Fruit fly (Drosophila melanogaster) whole organism, wandering third instar larva: ENCODE results near the gene CG5180.

Source experiments
- Abd-B ChIP-seq: fragments of >200 bp; optimal IDR thresholded peaks from 2 replicates; lab custom pipeline; 2017; ENCODE audit warnings: missing biosample characterization, missing genetic modification characterization
- CG32264 ChIP-seq: fragments of 200-800 bp; sonication (Bioruptor generic); optimal IDR thresholded peaks from 2 replicates; lab custom pipeline; 2016; ENCODE audit warnings: missing biosample characterization, missing genetic modification characterization
- CG9705 ChIP-seq: fragments of 200-800 bp; sonication (Bioruptor generic); optimal IDR thresholded peaks from 2 replicates; lab custom pipeline; 2018; ENCODE audit warnings: missing biosample characterization, mild to moderate bottlenecking, missing genetic modification characterization
- CrebA ChIP-seq: fragments of 200-800 bp; sonication (Bioruptor generic); optimal IDR thresholded peaks from 2 replicates; lab custom pipeline; 2016; ENCODE audit warnings: missing biosample characterization, mild to moderate bottlenecking, missing genetic modification characterization, borderline replicate concordance
- Dfd ChIP-seq: fragments of >200 bp; optimal IDR thresholded peaks from 2 replicates; lab custom pipeline; 2017; ENCODE audit warnings: missing biosample characterization, missing genetic modification characterization
- Dif ChIP-seq: fragments of 200-275, 200-300 bp; sonication (Bioruptor generic); optimal IDR thresholded peaks from 2 replicates; lab custom pipeline; 2018; ENCODE audit warnings: missing biosample characterization, missing genetic modification characterization; ENCODE audit not compliant: partially characterized antibody
- GATAd ChIP-seq: sonication (Bioruptor generic); optimal IDR thresholded peaks from 2 replicates; lab custom pipeline; 2016; ENCODE audit warnings: missing biosample characterization, missing genetic modification characterization
- HLH106 ChIP-seq: fragments of 200-800 bp; optimal IDR thresholded peaks from 3 replicates; lab custom pipeline; 2019; ENCODE audit warnings: missing biosample characterization, mild to moderate bottlenecking, missing genetic modification characterization, moderate library complexity
- Hnf4 ChIP-seq: fragments of 200-800 bp; sonication (Bioruptor generic); optimal IDR thresholded peaks from 2 replicates; lab custom pipeline; 2016; ENCODE audit warnings: missing biosample characterization, mild to moderate bottlenecking, missing genetic modification characterization
- Hr78 ChIP-seq: fragments of >200 bp; optimal IDR thresholded peaks from 2 replicates; lab custom pipeline; 2017; ENCODE audit warnings: missing biosample characterization, missing genetic modification characterization
- Hr83 ChIP-seq: fragments of 200-300 bp; sonication (Bioruptor generic); optimal IDR thresholded peaks from 2 replicates; lab custom pipeline; 2016; ENCODE audit warnings: missing biosample characterization, mild to moderate bottlenecking, missing genetic modification characterization, moderate library complexity; ENCODE audit not compliant: poor library complexity, severe bottlenecking
- Jra ChIP-seq: sonication (Bioruptor generic); optimal IDR thresholded peaks from 2 replicates; lab custom pipeline; 2016; ENCODE audit warnings: missing biosample characterization, missing genetic modification characterization
- Mio ChIP-seq: sonication (Bioruptor generic); optimal IDR thresholded peaks from 2 replicates; lab custom pipeline; 2016; ENCODE audit warnings: missing biosample characterization, missing genetic modification characterization
- Myc ChIP-seq: fragments of >200 bp; optimal IDR thresholded peaks from 2 replicates; lab custom pipeline; 2017
- N ChIP-seq: fragments of >200 bp; optimal IDR thresholded peaks from 2 replicates; lab custom pipeline; 2018; ENCODE audit warnings: missing biosample characterization, missing external identifiers, missing genetic modification characterization
- OdsH ChIP-seq: fragments of 200-800 bp; sonication (Bioruptor generic); optimal IDR thresholded peaks from 2 replicates; lab custom pipeline; 2016; ENCODE audit warnings: missing biosample characterization, mild to moderate bottlenecking, missing genetic modification characterization
- Rel ChIP-seq, 2 experiments: fragments of 200-800 bp; sonication (Bioruptor generic) in 1 of 2; optimal IDR thresholded peaks; 2 replicates in 1 of 2; 3 replicates in 1 of 2; lab custom pipeline; 2016 to 2019; ENCODE audit warnings: mild to moderate bottlenecking in 2 of 2, missing biosample characterization in 2 of 2, missing genetic modification characterization in 2 of 2, moderate library complexity in 1 of 2
- Sp1 ChIP-seq: fragments of 200-800 bp; sonication (Bioruptor generic); optimal IDR thresholded peaks from 3 replicates; lab custom pipeline; 2019; ENCODE audit warnings: missing biosample characterization, mild to moderate bottlenecking, missing genetic modification characterization, moderate library complexity
- Vsx2 ChIP-seq: fragments of 200-300, 225-300 bp; sonication (Bioruptor generic); optimal IDR thresholded peaks from 2 replicates; lab custom pipeline; 2018; ENCODE audit warnings: missing biosample characterization, missing genetic modification characterization; ENCODE audit not compliant: partially characterized antibody
- br ChIP-seq: fragments of 200-800 bp; sonication (Bioruptor generic); optimal IDR thresholded peaks from 2 replicates; lab custom pipeline; 2016; ENCODE audit warnings: missing biosample characterization, missing genetic modification characterization
- brk ChIP-seq: fragments of 200-800 bp; sonication (Bioruptor generic); optimal IDR thresholded peaks from 2 replicates; lab custom pipeline; 2016; ENCODE audit warnings: missing biosample characterization, mild to moderate bottlenecking, missing genetic modification characterization
- dl ChIP-seq, 2 experiments: fragments of 175-275, 200-275 bp in 1 of 2; fragments of 200-275 bp in 1 of 2; sonication (Bioruptor generic); optimal IDR thresholded peaks; lab custom pipeline; 2018; ENCODE audit warnings: mild to moderate bottlenecking in 2 of 2, missing biosample characterization in 2 of 2, missing genetic modification characterization in 2 of 2, moderate library complexity in 2 of 2; ENCODE audit not compliant: partially characterized antibody in 2 of 2, insufficient read depth in 1 of 2
- dmrt93B ChIP-seq: fragments of 200-800 bp; sonication (Bioruptor generic); optimal IDR thresholded peaks from 2 replicates; lab custom pipeline; 2018; ENCODE audit warnings: missing biosample characterization, mild to moderate bottlenecking, missing genetic modification characterization
- dsf ChIP-seq: sonication (Bioruptor generic); optimal IDR thresholded peaks from 2 replicates; lab custom pipeline; 2016; ENCODE audit warnings: missing biosample characterization, missing genetic modification characterization, borderline replicate concordance
- ey ChIP-seq: fragments of 200-800 bp; sonication (Bioruptor generic); optimal IDR thresholded peaks from 2 replicates; lab custom pipeline; 2016; ENCODE audit warnings: missing biosample characterization, missing genetic modification characterization
- foxo ChIP-seq, 2 experiments: fragments of 200-800 bp; sonication (Bioruptor generic); optimal IDR thresholded peaks; 2 replicates in 1 of 2; 3 replicates in 1 of 2; lab custom pipeline; 2016 to 2017; ENCODE audit warnings: missing biosample characterization in 2 of 2, missing genetic modification characterization in 2 of 2
- fru ChIP-seq: fragments of 200-800 bp; sonication (Bioruptor generic); optimal IDR thresholded peaks from 3 replicates; lab custom pipeline; 2016; ENCODE audit warnings: missing biosample characterization, mild to moderate bottlenecking, missing genetic modification characterization
- h ChIP-seq: fragments of 200-800 bp; sonication (Bioruptor generic); optimal IDR thresholded peaks from 3 replicates; lab custom pipeline; 2016; ENCODE audit warnings: missing biosample characterization, mild to moderate bottlenecking, missing genetic modification characterization
- jim ChIP-seq: fragments of 175-275, 200-325 bp; sonication (Bioruptor generic); optimal IDR thresholded peaks from 2 replicates; lab custom pipeline; 2016; ENCODE audit warnings: missing biosample characterization, mild to moderate bottlenecking, missing genetic modification characterization
- lola ChIP-seq: fragments of >200 bp; optimal IDR thresholded peaks from 2 replicates; lab custom pipeline; 2017; ENCODE audit warnings: missing biosample characterization, missing genetic modification characterization
- pan ChIP-seq: fragments of >200 bp; optimal IDR thresholded peaks from 2 replicates; lab custom pipeline; 2017
- psq ChIP-seq: fragments of 200-800 bp; sonication (Bioruptor generic); optimal IDR thresholded peaks from 3 replicates; lab custom pipeline; 2017; ENCODE audit warnings: missing biosample characterization, mild to moderate bottlenecking, missing genetic modification characterization, moderate library complexity
- rgr ChIP-seq: fragments of 200-800 bp; sonication (Bioruptor generic); optimal IDR thresholded peaks from 3 replicates; lab custom pipeline; 2016; ENCODE audit warnings: missing biosample characterization, mild to moderate bottlenecking, missing genetic modification characterization
- sage ChIP-seq: fragments of 200-800 bp; sonication (Bioruptor generic); optimal IDR thresholded peaks from 2 replicates; lab custom pipeline; 2016; ENCODE audit warnings: missing biosample characterization, mild to moderate bottlenecking, missing genetic modification characterization
- sv ChIP-seq: fragments of 200-800 bp; sonication (Bioruptor generic); optimal IDR thresholded peaks from 3 replicates; lab custom pipeline; 2016; ENCODE audit warnings: missing biosample characterization, missing genetic modification characterization
- tai ChIP-seq: sonication (Bioruptor generic); optimal IDR thresholded peaks from 2 replicates; lab custom pipeline; 2016; ENCODE audit warnings: missing biosample characterization, missing genetic modification characterization
- usp ChIP-seq: fragments of >200 bp; optimal IDR thresholded peaks from 2 replicates; lab custom pipeline; 2017; ENCODE audit warnings: missing biosample characterization, missing genetic modification characterization
- woc ChIP-seq: sonication (Bioruptor generic); optimal IDR thresholded peaks from 2 replicates; lab custom pipeline; 2016; ENCODE audit warnings: missing biosample characterization, mild to moderate bottlenecking, missing genetic modification characterization

CG5180 gene

dm6 chr3R:20576789-20577188 lies 19.1 kb downstream of the CG5180 start, which contains the start of the genes TFAM and CG5412:
TSS of gene TFAM (minus strand) at chr3R:20577010.
TSS of gene CG5412 (plus strand) at chr3R:20577053.
- TF ChIP-seq tai (GFP tag; lab: Kevin White, UChicago) (no peak), Abd-B (GFP tag; lab: Kevin White, UChicago) (no peak), Hr78 (no peak), OdsH (GFP tag; lab: Kevin White, UChicago) (no peak), ey (GFP tag; lab: Kevin White, UChicago) (no peak), jim (GFP tag; lab: Kevin White, UChicago) (no peak), Rel (GFP tag; optimal IDR thresholded peaks at IDR 0.05; lab: Kevin White, UChicago) (no peak), Rel (tag; optimal IDR thresholded peaks at IDR 0.05; lab: Kevin White, UChicago) (no peak), h (GFP tag; lab: Kevin White, UChicago) (no peak), Myc (no peak), HLH106 (tag; lab: Kevin White, UChicago) (no peak), Dif (GFP tag; lab: Kevin White, UChicago) (no peak), sv (GFP tag; lab: Kevin White, UChicago) (no peak), Dfd (GFP tag; lab: Kevin White, UChicago) (no peak), pan (no peak), dl (GFP tag; optimal IDR thresholded peaks at IDR 0.05; lab: Kevin White, UChicago; ENCODE audit: insufficient read depth in 1 of 2, partially characterized antibody in 2 of 2) (no peak), sage (GFP tag; lab: Kevin White, UChicago) (no peak), GATAd (GFP tag; lab: Kevin White, UChicago) (no peak), CG32264 (GFP tag; lab: Kevin White, UChicago) (no peak), Sp1 (GFP tag; lab: Kevin White, UChicago) (no peak), psq (no peak)

dm6 chr3R:20579816-20580215 lies 22.1 kb downstream of the CG5180 start, which contains the start of the genes EloB and Srp14:
TSS of gene EloB (minus strand) at chr3R:20579850.
TSS of gene Srp14 (plus strand) at chr3R:20580115.
- TF ChIP-seq dl (GFP tag; optimal IDR thresholded peaks at IDR 0.05; lab: Kevin White, UChicago; ENCODE audit: insufficient read depth in 1 of 2, partially characterized antibody in 2 of 2) (no peak), Vsx2 (GFP tag; lab: Kevin White, UChicago) (no peak), pan (no peak), woc (GFP tag; lab: Kevin White, UChicago) (no peak), Hr78 (no peak), lola (GFP tag; lab: Kevin White, UChicago) (no peak), CrebA (GFP tag; lab: Kevin White, UChicago) (no peak), OdsH (GFP tag; lab: Kevin White, UChicago) (peak; percentile 80), ey (GFP tag; lab: Kevin White, UChicago) (peak; percentile 86), N (GFP tag; lab: Kevin White, UChicago) (no peak), Sp1 (GFP tag; lab: Kevin White, UChicago) (peak; percentile 83), Mio (no peak), Jra (GFP tag; lab: Kevin White, UChicago) (peak; percentile 92), Hr83 (GFP tag; lab: Kevin White, UChicago) (peak; percentile 81), Rel (GFP tag; optimal IDR thresholded peaks at IDR 0.05; lab: Kevin White, UChicago) (no peak), Rel (tag; optimal IDR thresholded peaks at IDR 0.05; lab: Kevin White, UChicago) (peak; percentile 68), Dif (GFP tag; lab: Kevin White, UChicago) (no peak), CG9705 (GFP tag; lab: Kevin White, UChicago) (peak; percentile 71), sv (GFP tag; lab: Kevin White, UChicago) (peak; percentile 77), foxo (GFP tag; optimal IDR thresholded peaks at IDR 0.05; lab: Kevin White, UChicago) (peak; percentile 57 to 88), tai (GFP tag; lab: Kevin White, UChicago) (no peak), Abd-B (GFP tag; lab: Kevin White, UChicago) (no peak), HLH106 (tag; lab: Kevin White, UChicago) (peak; percentile 87), Dfd (GFP tag; lab: Kevin White, UChicago) (no peak), psq (peak; percentile 74), jim (GFP tag; lab: Kevin White, UChicago) (no peak), Hnf4 (GFP tag; lab: Kevin White, UChicago) (peak; percentile 92), fru (GFP tag; lab: Kevin White, UChicago) (peak; percentile 83), brk (GFP tag; lab: Kevin White, UChicago) (no peak), sage (GFP tag; lab: Kevin White, UChicago) (no peak), rgr (peak; percentile 88), dsf (GFP tag; lab: Kevin White, UChicago) (no peak), Myc (no peak), usp (no peak), GATAd (GFP tag; lab: Kevin White, UChicago) (no peak), dmrt93B (no peak), CG32264 (GFP tag; lab: Kevin White, UChicago) (peak; percentile 49), h (GFP tag; lab: Kevin White, UChicago) (peak; percentile 86), br (GFP tag; lab: Kevin White, UChicago) (peak; percentile 86)
